Fruit fly (Drosophila melanogaster): ENCODE data around the gene if.

The if gene

DNA sequence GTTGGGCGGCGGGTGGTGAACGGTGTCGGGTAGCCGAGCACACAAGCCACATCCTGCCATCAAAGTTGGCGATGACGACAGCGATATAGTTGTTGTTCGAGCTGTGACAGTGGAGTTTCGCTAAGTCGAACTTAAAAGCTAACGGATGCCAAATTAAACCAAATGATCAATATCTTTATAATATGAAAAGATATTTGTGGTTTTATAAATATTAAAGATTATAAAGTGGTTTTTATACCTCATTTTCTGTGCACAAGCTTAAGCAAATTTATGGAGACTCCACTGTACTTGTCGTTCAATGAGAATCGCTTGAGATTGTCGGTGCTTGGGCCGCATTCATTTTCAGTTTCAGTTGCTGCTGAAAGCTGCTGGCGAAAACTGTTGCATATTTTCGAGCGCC, 38.8 kb upstream of the if start (continued):
- peak; percentile 53 for TF ChIP-seq Ssrp (tag; optimal IDR thresholded peaks at IDR 0.05)
- TF ChIP-seq CG8478 (optimal IDR thresholded peaks at IDR 0.05) = no peak
- TF ChIP-seq CG1024 (GFP tag; IDR thresholded peaks at IDR 0.05) = no peak
- no peak for TF ChIP-seq CG8290 (GFP tag; optimal IDR thresholded peaks at IDR 0.05)
- peak in 1 of 2 experiments; percentile 19 for TF ChIP-seq CG8290 (tag; optimal IDR thresholded peaks at IDR 0.05)
- no peak for TF ChIP-seq CG11247 (GFP tag; IDR thresholded peaks at IDR 0.05)
- peak; percentile 31 for TF ChIP-seq CG12659 (GFP tag; optimal IDR thresholded peaks at IDR 0.05)
- TF ChIP-seq CG11085 (GFP tag; IDR thresholded peaks at IDR 0.05) = 0 out of 2 replicates have a peak, but pooled peaks have one; percentile 18
- TF ChIP-seq CG15479 (GFP tag; optimal IDR thresholded peaks at IDR 0.05) = no peak
- TF ChIP-seq dmrt11E (tag; optimal IDR thresholded peaks at IDR 0.05) = no peak
- no peak for TF ChIP-seq odd (GFP tag; optimal IDR thresholded peaks at IDR 0.05)
- no peak for TF ChIP-seq exex (tag; optimal IDR thresholded peaks at IDR 0.05)
- no peak for TF ChIP-seq CG9609 (GFP tag; optimal IDR thresholded peaks at IDR 0.05)
- TF ChIP-seq CG30403 (GFP tag; optimal IDR thresholded peaks at IDR 0.05) = peak; percentile 46
- peak; percentile 66 for TF ChIP-seq Ptx1 (GFP tag; IDR thresholded peaks at IDR 0.05)
- no peak for TF ChIP-seq CG9727 (GFP tag; optimal IDR thresholded peaks at IDR 0.05)
- TF ChIP-seq crc (GFP tag; optimal IDR thresholded peaks at IDR 0.05) = no peak
- no peak for TF ChIP-seq Optix (GFP tag; IDR thresholded peaks at IDR 0.05)
- TF ChIP-seq CG1233 (GFP tag; optimal IDR thresholded peaks at IDR 0.05) = peak; percentile 11
- TF ChIP-seq CG17912 (GFP tag; optimal IDR thresholded peaks at IDR 0.05) = no peak
- TF ChIP-seq disco-r (GFP tag; optimal IDR thresholded peaks at IDR 0.05) = no peak
- TF ChIP-seq emc (GFP tag; optimal IDR thresholded peaks at IDR 0.05) = no peak
- no peak for TF ChIP-seq pb (GFP tag; optimal IDR thresholded peaks at IDR 0.05)
- TF ChIP-seq E2f2 (GFP tag; IDR thresholded peaks at IDR 0.05) = peak; percentile 47; the same call in 1 of the 2 replicates
- TF ChIP-seq chif (GFP tag; optimal IDR thresholded peaks at IDR 0.05) = no peak
- peak; percentile 45 for TF ChIP-seq CG7556 (GFP tag; optimal IDR thresholded peaks at IDR 0.05)
- peak; percentile 50 for TF ChIP-seq tap (tag; optimal IDR thresholded peaks at IDR 0.05)
- TF ChIP-seq CG4404 (GFP tag; IDR thresholded peaks at IDR 0.05) = peak; percentile 32; the same call in 1 of the 2 replicates
- TF ChIP-seq CG10979 (tag; optimal IDR thresholded peaks at IDR 0.05) = peak; percentile 57
- no peak for TF ChIP-seq CG13894 (tag; optimal IDR thresholded peaks at IDR 0.05)
- TF ChIP-seq dpn (GFP tag; optimal IDR thresholded peaks at IDR 0.05) = peak in 1 of 2 experiments; percentile 23
- TF ChIP-seq HLH3B (GFP tag; IDR thresholded peaks at IDR 0.05) = peak; percentile 72
- TF ChIP-seq CG3726 (GFP tag; IDR thresholded peaks at IDR 0.05) = no peak
- TF ChIP-seq CG43689 (GFP tag; IDR thresholded peaks at IDR 0.05) = no peak
- peak; percentile 64 for TF ChIP-seq ttk (GFP tag; IDR thresholded peaks at IDR 0.05)
- no peak for TF ChIP-seq CG6683 (GFP tag; optimal IDR thresholded peaks at IDR 0.05)
- TF ChIP-seq mam (GFP tag; optimal IDR thresholded peaks at IDR 0.05) = peak; percentile 14
- TF ChIP-seq CG6175 (GFP tag; IDR thresholded peaks at IDR 0.05) = no peak
- TF ChIP-seq gsb-n (tag; optimal IDR thresholded peaks at IDR 0.05) = peak; percentile 33
- TF ChIP-seq ato (GFP tag; IDR thresholded peaks at IDR 0.05; ENCODE audit: partially characterized antibody) = no peak
- TF ChIP-seq CG7372 (GFP tag; IDR thresholded peaks at IDR 0.05) = no peak; the same call in 1 of the 2 replicates
- TF ChIP-seq H15 (GFP tag; IDR thresholded peaks at IDR 0.05) = peak; percentile 46; the same call in 1 of the 3 replicates
- no peak for TF ChIP-seq crp (GFP tag; optimal IDR thresholded peaks at IDR 0.05)
- TF ChIP-seq CG18619 (GFP tag; optimal IDR thresholded peaks at IDR 0.05) = no peak
- no peak for TF ChIP-seq btn (GFP tag; optimal IDR thresholded peaks at IDR 0.05)
- peak; percentile 9 for TF ChIP-seq slou (GFP tag; optimal IDR thresholded peaks at IDR 0.05)
- TF ChIP-seq Hr51 (GFP tag; optimal IDR thresholded peaks at IDR 0.05) = peak in 1 of 2 experiments; percentile 70
- no peak for TF ChIP-seq Mad (GFP tag; optimal IDR thresholded peaks at IDR 0.05)
- peak; percentile 16; the same call in 1 of the 4 replicates for TF ChIP-seq Gug (GFP tag; IDR thresholded peaks at IDR 0.05)
- TF ChIP-seq CG12236 (GFP tag; optimal IDR thresholded peaks at IDR 0.05) = no peak
- TF ChIP-seq Dbx (GFP tag; IDR thresholded peaks at IDR 0.05) = 0 out of 3 replicates have a peak, but pooled peaks have one; percentile 31
- TF ChIP-seq CG1602 (GFP tag; optimal IDR thresholded peaks at IDR 0.05) = peak; percentile 9
